Worm (Caenorhabditis elegans): ENCODE data around the gene fbxc-30.

- TF ChIP-seq pqm-1 (tag; optimal IDR thresholded peaks at IDR 0.05) (peak; percentile 99), fkh-2 (tag; optimal IDR thresholded peaks at IDR 0.05) (no peak), nhr-23 (tag; optimal IDR thresholded peaks at IDR 0.05) (no peak), nhr-43 (tag; optimal IDR thresholded peaks at IDR 0.05; ENCODE audit: poor library complexity, severe bottlenecking) (no peak), fkh-10 (GFP tag; optimal IDR thresholded peaks at IDR 0.05) (no peak), ztf-4 (tag; optimal IDR thresholded peaks at IDR 0.05) (no peak), nfya-1 (tag; optimal IDR thresholded peaks at IDR 0.05; ENCODE audit: insufficient read depth) (no peak), unc-39 (tag; optimal IDR thresholded peaks at IDR 0.05) (no peak), nhr-77 (tag; optimal IDR thresholded peaks at IDR 0.05) (no peak), ztf-11 (tag; optimal IDR thresholded peaks at IDR 0.05) (no peak), ama-1 (optimal IDR thresholded peaks at IDR 0.05) (no peak), ceh-82 (tag; optimal IDR thresholded peaks at IDR 0.05) (no peak)
Measured at ce11 chrII:915206-915605, 2.2 kb upstream of the fbxc-30 start.

Data from whole organism, L3 larva.